Fruit fly (Drosophila melanogaster) whole organism, embryonic: Measurements from ENCODE around the gene QIL1.

Experiments
- B-H2 ChIP-seq: fragments of 200-800 bp; sonication (Bioruptor generic); optimal IDR thresholded peaks from 2 replicates; lab custom pipeline; 2018; ENCODE audit warnings: missing biosample characterization, mild to moderate bottlenecking, missing genetic modification characterization
- CG10274 ChIP-seq: fragments of 200-800 bp; sonication (Bioruptor generic); optimal IDR thresholded peaks from 3 replicates; lab custom pipeline; 2017; ENCODE audit warnings: missing biosample characterization, mild to moderate bottlenecking, missing genetic modification characterization
- CG11085 ChIP-seq: fragments of 200-800 bp; sonication (Bioruptor generic); IDR thresholded peaks from 2 replicates; pipeline ENCODE4 v1.3.6; 2022; ENCODE audit warnings: missing biosample characterization, missing genetic modification characterization
- CG11504 ChIP-seq: fragments of 200-800 bp; sonication (Bioruptor generic); optimal IDR thresholded peaks from 3 replicates; lab custom pipeline; 2019; ENCODE audit warnings: missing biosample characterization, mild to moderate bottlenecking, missing genetic modification characterization, moderate library complexity
- CG12104 ChIP-seq: fragments of 200-800 bp; sonication (Bioruptor generic); optimal IDR thresholded peaks from 3 replicates; lab custom pipeline; 2016; ENCODE audit warnings: missing biosample characterization, missing genetic modification characterization
- CG13296 ChIP-seq: fragments of 200-800 bp; sonication (Bioruptor generic); optimal IDR thresholded peaks from 3 replicates; lab custom pipeline; 2018; ENCODE audit warnings: missing biosample characterization, mild to moderate bottlenecking, missing genetic modification characterization
- CG13775 ChIP-seq: fragments of 200-800 bp; sonication (Bioruptor generic); optimal IDR thresholded peaks from 3 replicates; lab custom pipeline; 2017; ENCODE audit warnings: missing biosample characterization, mild to moderate bottlenecking, missing genetic modification characterization
- CG1602 ChIP-seq: fragments of 200-800 bp; sonication (Bioruptor generic); optimal IDR thresholded peaks from 3 replicates; lab custom pipeline; 2016; ENCODE audit warnings: missing biosample characterization, missing genetic modification characterization
- CG16815 ChIP-seq: fragments of 200-800 bp; sonication (Bioruptor generic); optimal IDR thresholded peaks from 3 replicates; lab custom pipeline; 2017; ENCODE audit warnings: missing biosample characterization, mild to moderate bottlenecking, missing genetic modification characterization
- CG31365 ChIP-seq: fragments of 200-800 bp; sonication (Bioruptor generic); optimal IDR thresholded peaks from 2 replicates; lab custom pipeline; 2018; ENCODE audit warnings: missing biosample characterization, mild to moderate bottlenecking, missing genetic modification characterization
- CG3163 ChIP-seq: fragments of 200-800 bp; sonication (Bioruptor generic); optimal IDR thresholded peaks from 3 replicates; lab custom pipeline; 2016; ENCODE audit warnings: missing biosample characterization, missing genetic modification characterization
- CG42726 ChIP-seq: fragments of 200-800 bp; sonication (Bioruptor generic); IDR thresholded peaks from 2 replicates; pipeline ENCODE4 v1.3.6; 2022; ENCODE audit warnings: missing biosample characterization, missing genetic modification characterization; ENCODE audit not compliant: partially characterized antibody
- CG6272 ChIP-seq: fragments of 200-800 bp; sonication (Bioruptor generic); IDR thresholded peaks from 2 replicates; pipeline ENCODE4 v1.3.6; 2022; ENCODE audit warnings: missing biosample characterization, missing genetic modification characterization
- CG8359 ChIP-seq: fragments of 200-800 bp; sonication (Bioruptor generic); optimal IDR thresholded peaks from 2 replicates; lab custom pipeline; 2017; ENCODE audit warnings: missing biosample characterization, mild to moderate bottlenecking, missing genetic modification characterization, borderline replicate concordance
- CG9932 ChIP-seq: fragments of 200-800 bp; sonication (Bioruptor generic); IDR thresholded peaks from 2 replicates; pipeline ENCODE4 v1.3.6; 2022; ENCODE audit warnings: missing biosample characterization, missing genetic modification characterization
- Chrac-16 ChIP-seq: fragments of 200-800 bp; sonication (Bioruptor generic); optimal IDR thresholded peaks from 3 replicates; lab custom pipeline; 2016; ENCODE audit warnings: missing biosample characterization, missing genetic modification characterization
- Dbx ChIP-seq: fragments of 200-800 bp; sonication (Bioruptor generic); IDR thresholded peaks from 3 replicates; pipeline ENCODE4 v1.3.6; 2022; ENCODE audit warnings: missing biosample characterization, missing genetic modification characterization
- Dll ChIP-seq: fragments of 200-800 bp; sonication (Bioruptor generic); IDR thresholded peaks from 4 replicates; pipeline ENCODE4 v1.3.6; 2022; ENCODE audit warnings: missing biosample characterization, missing genetic modification characterization; ENCODE audit not compliant: partially characterized antibody
- Doc3 ChIP-seq: fragments of 200-800 bp; sonication (Bioruptor generic); IDR thresholded peaks from 3 replicates; pipeline ENCODE4 v1.3.6; 2022; ENCODE audit warnings: missing biosample characterization, missing genetic modification characterization; ENCODE audit not compliant: partially characterized antibody
- Elba2 ChIP-seq: fragments of 200-800 bp; sonication (Bioruptor generic); optimal IDR thresholded peaks from 3 replicates; lab custom pipeline; 2016; ENCODE audit warnings: missing biosample characterization, missing genetic modification characterization
- HLH54F ChIP-seq: fragments of 200-800 bp; sonication (Bioruptor generic); optimal IDR thresholded peaks from 3 replicates; lab custom pipeline; 2016; ENCODE audit warnings: missing biosample characterization, missing genetic modification characterization
- Lpt ChIP-seq: fragments of >200 bp; optimal IDR thresholded peaks from 2 replicates; lab custom pipeline; 2018; ENCODE audit warnings: missing biosample characterization, missing genetic modification characterization
- Meics ChIP-seq: fragments of 200-800 bp; sonication (Bioruptor generic); optimal IDR thresholded peaks from 2 replicates; lab custom pipeline; 2017; ENCODE audit warnings: missing biosample characterization, mild to moderate bottlenecking, missing genetic modification characterization
- NK7.1 ChIP-seq: fragments of 200-800 bp; sonication (Bioruptor generic); optimal IDR thresholded peaks from 3 replicates; lab custom pipeline; 2016; ENCODE audit warnings: missing biosample characterization, missing genetic modification characterization
- NfI ChIP-seq: fragments of 200-800 bp; sonication (Bioruptor generic); optimal IDR thresholded peaks from 3 replicates; lab custom pipeline; 2018; ENCODE audit warnings: missing biosample characterization, mild to moderate bottlenecking, missing genetic modification characterization, moderate library complexity
- Oaz ChIP-seq: fragments of 200-800 bp; sonication (Bioruptor generic); IDR thresholded peaks from 2 replicates; pipeline ENCODE4 v1.3.6; 2022; ENCODE audit warnings: missing biosample characterization, missing genetic modification characterization
- Xbp1 ChIP-seq: fragments of 200-800 bp; sonication (Bioruptor generic); optimal IDR thresholded peaks from 3 replicates; lab custom pipeline; 2016; ENCODE audit warnings: missing biosample characterization, mild to moderate bottlenecking, missing genetic modification characterization
- ara ChIP-seq: fragments of 200-800 bp; sonication (Bioruptor generic); IDR thresholded peaks from 2 replicates; pipeline ENCODE4 v1.3.6; 2022; ENCODE audit warnings: missing biosample characterization, missing genetic modification characterization
- bbx ChIP-seq: fragments of 200-800 bp; sonication (Bioruptor generic); IDR thresholded peaks from 2 replicates; pipeline ENCODE4 v1.3.6; 2022; ENCODE audit warnings: missing biosample characterization, missing genetic modification characterization; ENCODE audit not compliant: partially characterized antibody
- cg ChIP-seq: fragments of 200-800 bp; sonication (Bioruptor generic); optimal IDR thresholded peaks from 3 replicates; lab custom pipeline; 2019; ENCODE audit warnings: missing biosample characterization, mild to moderate bottlenecking, missing genetic modification characterization, moderate library complexity
- chn ChIP-seq: fragments of 200-800 bp; sonication (Bioruptor generic); optimal IDR thresholded peaks from 2 replicates; lab custom pipeline; 2016; ENCODE audit warnings: missing biosample characterization, missing genetic modification characterization
- corto ChIP-seq: fragments of 200-800 bp; sonication (Bioruptor generic); optimal IDR thresholded peaks from 2 replicates; lab custom pipeline; 2016; ENCODE audit warnings: missing biosample characterization, mild to moderate bottlenecking, missing genetic modification characterization, moderate library complexity
- dmrt11E ChIP-seq: fragments of 200-800 bp; sonication (Bioruptor generic); optimal IDR thresholded peaks from 3 replicates; lab custom pipeline; 2018; ENCODE audit warnings: missing biosample characterization, mild to moderate bottlenecking, missing genetic modification characterization, moderate library complexity
- ewg ChIP-seq: fragments of 200-800 bp; sonication (Bioruptor generic); optimal IDR thresholded peaks from 3 replicates; lab custom pipeline; 2017; ENCODE audit warnings: mild to moderate bottlenecking, missing biosample characterization, missing genetic modification reagents, missing genetic modification characterization
- eyg ChIP-seq: fragments of 200-800 bp; sonication (Bioruptor generic); optimal IDR thresholded peaks from 3 replicates; lab custom pipeline; 2016; ENCODE audit warnings: missing biosample characterization, missing genetic modification characterization
- fd3F ChIP-seq: fragments of 200-800 bp; sonication (Bioruptor generic); optimal IDR thresholded peaks from 2 replicates; lab custom pipeline; 2018; ENCODE audit warnings: missing biosample characterization, mild to moderate bottlenecking, missing genetic modification characterization, moderate library complexity
- fd64A ChIP-seq: fragments of 200-800 bp; sonication (Bioruptor generic); optimal IDR thresholded peaks from 3 replicates; lab custom pipeline; 2018; ENCODE audit warnings: missing biosample characterization, mild to moderate bottlenecking, missing genetic modification characterization
- gsb ChIP-seq: fragments of 200-800 bp; sonication (Bioruptor generic); IDR thresholded peaks from 2 replicates; pipeline ENCODE4 v1.3.6; 2022; ENCODE audit warnings: missing biosample characterization, missing genetic modification characterization
- insv ChIP-seq, 2 experiments: fragments of 200-800 bp; sonication (Bioruptor generic); optimal IDR thresholded peaks; 3 replicates each; lab custom pipeline; 2016 to 2018; ENCODE audit warnings: missing biosample characterization in 2 of 2, missing genetic modification characterization in 2 of 2
- ken ChIP-seq: fragments of 200-800 bp; sonication (Bioruptor generic); IDR thresholded peaks from 3 replicates; pipeline ENCODE4 v1.3.6; 2022; ENCODE audit warnings: missing biosample characterization, missing genetic modification characterization
- lola ChIP-seq, 3 experiments: fragments of >200 bp in 2 of 3; fragments of 200-800 bp in 1 of 3; sonication (Bioruptor generic) in 1 of 3; optimal IDR thresholded peaks; 2 replicates each; lab custom pipeline; 2017 to 2019; ENCODE audit warnings: missing biosample characterization in 3 of 3, missing genetic modification characterization in 3 of 3, mild to moderate bottlenecking in 1 of 3, moderate library complexity in 1 of 3
- odd ChIP-seq: fragments of 200-800 bp; sonication (Bioruptor generic); optimal IDR thresholded peaks from 2 replicates; lab custom pipeline; 2017; ENCODE audit warnings: missing biosample characterization, mild to moderate bottlenecking, missing genetic modification characterization
- phol ChIP-seq: fragments of 200-800 bp; sonication (Bioruptor generic); optimal IDR thresholded peaks from 3 replicates; lab custom pipeline; 2018; ENCODE audit warnings: missing biosample characterization, mild to moderate bottlenecking, missing genetic modification characterization, moderate library complexity
- ro ChIP-seq: fragments of 200-800 bp; sonication (Bioruptor generic); IDR thresholded peaks from 2 replicates; pipeline ENCODE4 v1.3.6; 2022; ENCODE audit warnings: missing biosample characterization, missing genetic modification characterization
- sc ChIP-seq, 3 experiments: fragments of >200 bp in 2 of 3; fragments of 200-800 bp in 1 of 3; sonication (Bioruptor generic) in 1 of 3; optimal IDR thresholded peaks; 2 replicates in 2 of 3; 3 replicates in 1 of 3; lab custom pipeline; 2017; ENCODE audit warnings: mild to moderate bottlenecking in 1 of 3, missing biosample characterization in 1 of 3, missing genetic modification characterization in 1 of 3, missing genetic modification reagents in 1 of 3
- sens ChIP-seq: fragments of 200-800 bp; sonication (Bioruptor generic); peaks from one replicate; lab custom pipeline; 2016; ENCODE audit warnings: missing biosample characterization, missing genetic modification characterization
- stwl ChIP-seq: fragments of 200-800 bp; sonication (Bioruptor generic); optimal IDR thresholded peaks from 3 replicates; lab custom pipeline; 2018; ENCODE audit warnings: missing biosample characterization, mild to moderate bottlenecking, missing genetic modification characterization, moderate library complexity
- unpg ChIP-seq: fragments of 200-800 bp; sonication (Bioruptor generic); optimal IDR thresholded peaks from 3 replicates; lab custom pipeline; 2018; ENCODE audit warnings: missing biosample characterization, mild to moderate bottlenecking, missing genetic modification characterization, moderate library complexity
- zfh2 ChIP-seq: fragments of 200-800 bp; sonication (Bioruptor generic); optimal IDR thresholded peaks from 2 replicates; lab custom pipeline; 2016; ENCODE audit warnings: missing biosample characterization, missing genetic modification characterization

Gene QIL1

dm6 chr3L:17428779-17429178, 37.0 kb upstream of the QIL1 start, which contains the start of gene Gorab (continued):
- TF ChIP-seq unpg (peak; percentile 79), B-H2 (GFP tag; lab: Kevin White, UChicago) (peak; percentile 24), HLH54F (GFP tag; lab: Kevin White, UChicago) (peak; percentile 81), ara (GFP tag; lab: Robert Waterston, UW) (peak; percentile 93), eyg (no peak), lola (GFP tag; optimal IDR thresholded peaks at IDR 0.05; lab: Kevin White, UChicago) (peak in 1 of 3 experiments; percentile 86), Lpt (GFP tag; lab: Kevin White, UChicago) (no peak), stwl (tag; lab: Kevin White, UChicago) (peak; percentile 93), Oaz (peak; percentile 80), CG6272 (GFP tag; lab: Robert Waterston, UW) (peak; percentile 95), CG9932 (GFP tag; lab: Robert Waterston, UW) (peak; percentile 97), fd3F (GFP tag; lab: Kevin White, UChicago) (peak; percentile 86), zfh2 (GFP tag; lab: Kevin White, UChicago) (peak; percentile 67), Elba2 (peak; percentile 81), CG16815 (peak; percentile 90), Meics (peak; percentile 79), gsb (peak; percentile 78), CG11085 (GFP tag; lab: Robert Waterston, UW) (peak; percentile 94), Xbp1 (peak; percentile 94), corto (GFP tag; lab: Kevin White, UChicago) (peak; percentile 81), cg (GFP tag; lab: Kevin White, UChicago) (peak; percentile 47), CG31365 (no peak), bbx (peak; percentile 56; the same call in 1 of the 2 replicates), CG12104 (peak; percentile 90), dmrt11E (tag; lab: Kevin White, UChicago) (peak; percentile 90), ro (GFP tag; lab: Robert Waterston, UW) (peak; percentile 89), ewg (peak; percentile 74), CG13775 (GFP tag; lab: Kevin White, UChicago) (peak; percentile 91), chn (GFP tag; lab: Kevin White, UChicago) (peak; percentile 90), NK7.1 (GFP tag; lab: Kevin White, UChicago) (peak; percentile 40), insv (GFP tag; optimal IDR thresholded peaks at IDR 0.05; lab: Kevin White, UChicago) (peak in 1 of 2 experiments; percentile 30), Doc3 (GFP tag; lab: Robert Waterston, UW) (peak; percentile 42; the same call in 1 of the 3 replicates), CG3163 (peak; percentile 24), Dll (GFP tag; lab: Robert Waterston, UW) (peak; percentile 73), CG8359 (GFP tag; lab: Kevin White, UChicago) (peak; percentile 10), sc (optimal IDR thresholded peaks at IDR 0.05; lab: Kevin White, UChicago) (no peak), sc (GFP tag; optimal IDR thresholded peaks at IDR 0.05; lab: Kevin White, UChicago) (peak; percentile 78), sens (peak; percentile 96), ken (GFP tag; lab: Robert Waterston, UW) (peak; percentile 87), NfI (GFP tag; lab: Kevin White, UChicago) (peak; percentile 88), odd (GFP tag; lab: Kevin White, UChicago) (peak; percentile 39), CG10274 (GFP tag; lab: Kevin White, UChicago) (peak; percentile 35), CG13296 (GFP tag; lab: Kevin White, UChicago) (peak; percentile 22), Chrac-16 (GFP tag; lab: Kevin White, UChicago) (peak; percentile 92), CG11504 (peak; percentile 87), fd64A (GFP tag; lab: Kevin White, UChicago) (no peak), CG1602 (GFP tag; lab: Kevin White, UChicago) (peak; percentile 93), CG42726 (GFP tag; lab: Robert Waterston, UW) (no peak), Dbx (GFP tag; lab: Robert Waterston, UW) (peak; percentile 95), phol (tag; lab: Kevin White, UChicago) (peak; percentile 93)
